Worm (Caenorhabditis elegans) whole organism, L3 larva: ENCODE data around the gene C36A4.10.

ENCODE experiments used
- R02D3.7 ChIP-seq: fragments of 150-350 bp; optimal IDR thresholded peaks from 2 replicates; lab custom pipeline; 2014; ENCODE audit warnings: missing biosample characterization, missing genetic modification characterization
- ZK546.5 ChIP-seq: sonication (generic microtip); optimal IDR thresholded peaks from 2 replicates; lab custom pipeline; 2017; ENCODE audit warnings: missing biosample characterization, missing genetic modification characterization
- ama-1 ChIP-seq: fragments of 150-350 bp; optimal IDR thresholded peaks from 2 replicates; lab custom pipeline; 2018
- ceh-16 ChIP-seq: sonication (generic microtip); optimal IDR thresholded peaks from 2 replicates; lab custom pipeline; 2017; ENCODE audit warnings: missing biosample characterization, missing genetic modification characterization
- ceh-28 ChIP-seq: fragments of 150-350 bp; optimal IDR thresholded peaks from 2 replicates; lab custom pipeline; 2014; ENCODE audit warnings: missing biosample characterization, missing genetic modification reagents, missing genetic modification characterization
- ceh-82 ChIP-seq: fragments of 150-350 bp; optimal IDR thresholded peaks from 2 replicates; lab custom pipeline; 2014; ENCODE audit warnings: missing biosample characterization, missing genetic modification characterization
- ceh-9 ChIP-seq: sonication (generic microtip); optimal IDR thresholded peaks from 2 replicates; lab custom pipeline; 2018; ENCODE audit warnings: missing biosample characterization, missing genetic modification characterization
- daf-12 ChIP-seq: fragments of 150-350 bp; optimal IDR thresholded peaks from 2 replicates; lab custom pipeline; 2014; ENCODE audit warnings: missing biosample characterization, missing genetic modification reagents, missing genetic modification characterization
- egl-5 ChIP-seq: fragments of 150-350 bp; optimal IDR thresholded peaks from 2 replicates; lab custom pipeline; 2017; ENCODE audit warnings: missing biosample characterization, missing genetic modification reagents, missing genetic modification characterization, inconsistent platforms
- elt-1 ChIP-seq: fragments of 150-350 bp; optimal IDR thresholded peaks from 2 replicates; lab custom pipeline; 2014; ENCODE audit warnings: missing biosample characterization, missing genetic modification characterization
- elt-2 ChIP-seq: sonication (generic microtip); optimal IDR thresholded peaks from 2 replicates; lab custom pipeline; 2016; ENCODE audit warnings: missing genetic modification reagents, mild to moderate bottlenecking, missing genetic modification characterization, missing compliant biosample characterization
- elt-3 ChIP-seq, 3 experiments: fragments of 150-350 bp in 1 of 3; sonication (generic microtip) in 2 of 3; optimal IDR thresholded peaks; 2 replicates in 2 of 3; 4 replicates in 1 of 3; lab custom pipeline; 2014 to 2017; ENCODE audit warnings: missing biosample characterization in 3 of 3, missing genetic modification characterization in 3 of 3
- fkh-10 ChIP-seq: sonication (generic microtip); optimal IDR thresholded peaks from 2 replicates; lab custom pipeline; 2017; ENCODE audit warnings: missing biosample characterization, missing genetic modification reagents, missing genetic modification characterization
- fkh-2 ChIP-seq: fragments of 150-350 bp; optimal IDR thresholded peaks from 2 replicates; lab custom pipeline; 2014; ENCODE audit warnings: missing biosample characterization, missing genetic modification reagents, missing genetic modification characterization
- fos-1 ChIP-seq: fragments of 150-350 bp; optimal IDR thresholded peaks from 2 replicates; lab custom pipeline; 2014; ENCODE audit warnings: missing biosample characterization, missing genetic modification characterization
- jun-1 ChIP-seq: fragments of 150-350 bp; optimal IDR thresholded peaks from 2 replicates; lab custom pipeline; 2014; ENCODE audit warnings: missing biosample characterization, missing genetic modification reagents, missing genetic modification characterization
- lin-15B ChIP-seq: fragments of 150-350 bp; optimal IDR thresholded peaks from 2 replicates; lab custom pipeline; 2014; ENCODE audit warnings: missing biosample characterization, missing genetic modification characterization
- lin-39 ChIP-seq: fragments of 150-350 bp; optimal IDR thresholded peaks from 2 replicates; lab custom pipeline; 2018; ENCODE audit warnings: missing biosample characterization, missing genetic modification reagents, missing genetic modification characterization
- lsy-12 ChIP-seq: sonication (generic microtip); optimal IDR thresholded peaks from 2 replicates; lab custom pipeline; 2016; ENCODE audit warnings: mild to moderate bottlenecking, missing genetic modification characterization, missing compliant biosample characterization
- mdl-1 ChIP-seq: fragments of 150-350 bp; optimal IDR thresholded peaks from 2 replicates; lab custom pipeline; 2014; ENCODE audit warnings: missing biosample characterization, missing genetic modification characterization
- mml-1 ChIP-seq: fragments of 150-350 bp; sonication (generic microtip); optimal IDR thresholded peaks from 3 replicates; lab custom pipeline; 2014; ENCODE audit warnings: missing biosample characterization, missing genetic modification characterization
- nfya-1 ChIP-seq: sonication (generic microtip); optimal IDR thresholded peaks from 2 replicates; lab custom pipeline; 2017; ENCODE audit warnings: missing genetic modification characterization, mild to moderate bottlenecking, missing compliant biosample characterization, antibody characterized with exemption, moderate library complexity; ENCODE audit not compliant: insufficient read depth
- nhr-11 ChIP-seq: fragments of 150-350 bp; optimal IDR thresholded peaks from 2 replicates; lab custom pipeline; 2014; ENCODE audit warnings: missing biosample characterization, missing genetic modification characterization
- nhr-12 ChIP-seq: fragments of 150-350 bp; optimal IDR thresholded peaks from 2 replicates; lab custom pipeline; 2014; ENCODE audit warnings: missing biosample characterization, missing genetic modification characterization
- nhr-23 ChIP-seq: fragments of 150-350 bp; optimal IDR thresholded peaks from 2 replicates; lab custom pipeline; 2014; ENCODE audit warnings: missing biosample characterization, missing genetic modification reagents, missing genetic modification characterization
- nhr-237 ChIP-seq: fragments of 150-350 bp; optimal IDR thresholded peaks from 2 replicates; lab custom pipeline; 2014; ENCODE audit warnings: missing biosample characterization, missing genetic modification characterization
- nhr-25 ChIP-seq: sonication (generic microtip); optimal IDR thresholded peaks from 2 replicates; lab custom pipeline; 2017; ENCODE audit warnings: missing biosample characterization, missing genetic modification characterization
- nhr-43 ChIP-seq: sonication (generic microtip); optimal IDR thresholded peaks from 2 replicates; lab custom pipeline; 2016; ENCODE audit warnings: mild to moderate bottlenecking, missing genetic modification characterization, missing compliant biosample characterization; ENCODE audit not compliant: poor library complexity, severe bottlenecking
- nhr-67 ChIP-seq: fragments of 150-350 bp; optimal IDR thresholded peaks from 2 replicates; lab custom pipeline; 2014; ENCODE audit warnings: missing biosample characterization, missing genetic modification characterization
- nhr-76 ChIP-seq: fragments of 150-350 bp; sonication (generic microtip); optimal IDR thresholded peaks from 5 replicates; lab custom pipeline; 2014; ENCODE audit warnings: missing biosample characterization, missing genetic modification characterization
- nhr-77 ChIP-seq: fragments of 150-350 bp; optimal IDR thresholded peaks from 2 replicates; lab custom pipeline; 2014; ENCODE audit warnings: missing biosample characterization, missing genetic modification characterization
- pha-4 ChIP-seq: fragments of 150-350 bp; optimal IDR thresholded peaks from 2 replicates; lab custom pipeline; 2014; ENCODE audit warnings: missing biosample characterization, missing genetic modification reagents, missing genetic modification characterization
- pqm-1 ChIP-seq: fragments of 150-350 bp; optimal IDR thresholded peaks from 2 replicates; lab custom pipeline; 2017; ENCODE audit warnings: missing biosample characterization, missing genetic modification characterization, inconsistent platforms
- sea-2 ChIP-seq: fragments of 150-350 bp; sonication (generic microtip); optimal IDR thresholded peaks from 4 replicates; lab custom pipeline; 2014; ENCODE audit warnings: missing biosample characterization, missing genetic modification reagents, missing genetic modification characterization
- skn-1 ChIP-seq: fragments of 150-350 bp; optimal IDR thresholded peaks from 2 replicates; lab custom pipeline; 2014; ENCODE audit warnings: missing biosample characterization, missing genetic modification characterization
- tbx-2 ChIP-seq: sonication (generic microtip); optimal IDR thresholded peaks from 2 replicates; lab custom pipeline; 2016; ENCODE audit warnings: mild to moderate bottlenecking, missing genetic modification characterization, missing compliant biosample characterization
- unc-39 ChIP-seq: sonication (generic microtip); optimal IDR thresholded peaks from 4 replicates; lab custom pipeline; 2017; ENCODE audit warnings: missing biosample characterization, missing genetic modification characterization
- ztf-11 ChIP-seq: fragments of 150-350 bp; optimal IDR thresholded peaks from 2 replicates; lab custom pipeline; 2014; ENCODE audit warnings: missing biosample characterization, missing genetic modification characterization
- ztf-4 ChIP-seq: fragments of 150-350 bp; optimal IDR thresholded peaks from 2 replicates; lab custom pipeline; 2014; ENCODE audit warnings: missing biosample characterization, missing genetic modification characterization

Gene C36A4.10

ce11 chrIII:3797180-3798026 is 33.9 kb downstream of the C36A4.10 start:
- peak; percentile 96 for TF ChIP-seq elt-1 (tag; lab: Kevin White, UChicago)
- TF ChIP-seq daf-12: no peak
- peak; percentile 37 for TF ChIP-seq nfya-1 (tag; lab: Kevin White, UChicago)
- peak; percentile 55 for TF ChIP-seq lin-39 (tag; lab: Kevin White, UChicago)
- no peak for TF ChIP-seq ceh-82
- TF ChIP-seq lsy-12: no peak
- TF ChIP-seq pha-4 (tag; lab: Kevin White, UChicago): peak; percentile 93
- TF ChIP-seq ceh-28 (tag; lab: Kevin White, UChicago): peak; percentile 45
- TF ChIP-seq pqm-1 (tag; lab: Kevin White, UChicago): peak; percentile 56
- TF ChIP-seq sea-2 (GFP tag; lab: Kevin White, UChicago): no peak
- TF ChIP-seq nhr-23: peak; percentile 87
- no peak for TF ChIP-seq jun-1 (tag; lab: Kevin White, UChicago)
- no peak for TF ChIP-seq fkh-10
- TF ChIP-seq egl-5 (tag; lab: Kevin White, UChicago): peak; percentile 30
- peak; percentile 87 for TF ChIP-seq nhr-25 (tag; lab: Kevin White, UChicago)
- TF ChIP-seq fos-1 (tag; lab: Kevin White, UChicago): no peak
- TF ChIP-seq nhr-12 (tag; lab: Kevin White, UChicago): no peak
- no peak for TF ChIP-seq nhr-76
- TF ChIP-seq unc-39: no peak
- TF ChIP-seq tbx-2 (tag; lab: Kevin White, UChicago): no peak
- TF ChIP-seq elt-3 (tag; optimal IDR thresholded peaks at IDR 0.05; lab: Kevin White, UChicago): no peak
- peak; percentile 37 for TF ChIP-seq elt-2
- no peak for TF ChIP-seq nhr-11 (tag; lab: Kevin White, UChicago)
- TF ChIP-seq ama-1 (lab: Kevin White, UChicago): peak; percentile 85
- peak; percentile 31 for TF ChIP-seq nhr-43 (tag; lab: Kevin White, UChicago)

- peak; percentile 67 for TF ChIP-seq ama-1 (lab: Kevin White, UChicago)
- no peak for TF ChIP-seq ztf-4 (tag; lab: Kevin White, UChicago)
- TF ChIP-seq R02D3.7 (tag; lab: Kevin White, UChicago): no peak
Observed at ce11 chrIII:3795933-3796332, 35.3 kb downstream of the C36A4.10 start.

DNA sequence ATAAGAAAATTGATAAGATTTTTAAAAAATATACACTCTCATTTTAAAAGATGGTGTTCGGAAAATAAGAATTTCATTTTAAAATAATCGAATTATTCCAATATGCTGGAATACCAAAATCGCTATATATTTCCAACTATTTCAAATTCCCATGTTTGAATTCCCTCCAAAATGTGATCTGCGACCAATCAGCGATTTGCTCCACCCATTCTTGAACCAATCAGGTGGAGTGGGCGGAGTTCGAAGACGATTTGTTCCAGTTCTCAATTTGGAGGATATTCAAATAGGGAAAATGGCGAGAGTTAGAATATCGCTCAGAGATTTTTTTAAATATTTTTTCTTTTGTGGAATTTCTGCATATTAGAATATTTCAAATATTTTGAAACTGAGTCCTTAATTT is 40.4 kb downstream of the C36A4.10 start:
- peak; percentile 1 for TF ChIP-seq elt-2
- TF ChIP-seq nhr-12 (tag; lab: Kevin White, UChicago): no peak
- TF ChIP-seq elt-3 (tag; optimal IDR thresholded peaks at IDR 0.05; lab: Kevin White, UChicago): no peak
- peak; percentile 99 for TF ChIP-seq nfya-1 (tag; lab: Kevin White, UChicago)
- TF ChIP-seq unc-39: no peak
- peak; percentile 3 for TF ChIP-seq lin-15B

DNA sequence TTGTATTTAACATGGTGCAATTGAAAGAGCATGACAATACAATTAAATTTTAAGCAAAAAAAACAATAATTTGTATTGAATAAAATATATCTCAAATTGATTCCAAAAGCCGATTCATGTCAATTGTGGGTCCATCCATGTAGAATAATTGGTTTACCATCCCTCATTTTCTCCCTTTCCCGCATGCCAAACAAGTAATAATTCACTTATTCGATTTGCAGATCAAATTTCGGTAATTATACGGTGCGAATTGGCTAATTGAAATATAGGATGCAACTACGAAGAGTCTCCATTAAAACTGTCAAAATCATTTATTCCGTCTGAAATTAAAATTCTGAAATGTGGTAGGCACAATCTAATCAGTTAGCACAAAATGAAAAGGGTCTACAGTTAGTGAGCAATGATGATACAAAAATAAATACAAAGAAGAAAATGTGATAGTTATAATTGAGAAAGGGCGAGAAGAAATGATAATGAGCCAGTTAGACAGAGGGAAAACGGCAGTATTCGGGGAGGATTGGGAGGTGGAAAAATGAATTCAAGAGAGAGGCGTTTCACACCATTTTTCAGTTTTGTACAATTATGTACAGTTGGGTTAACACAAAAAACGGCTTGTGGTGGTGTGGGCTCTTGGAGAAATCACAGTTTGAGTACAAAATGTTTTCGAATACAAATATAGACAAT is 41.5 kb downstream of the C36A4.10 start:
- TF ChIP-seq nhr-12 (tag; lab: Kevin White, UChicago): no peak
- TF ChIP-seq nhr-25 (tag; lab: Kevin White, UChicago): peak; percentile 33
- TF ChIP-seq ztf-4 (tag; lab: Kevin White, UChicago): peak; percentile 39
- peak; percentile 8 for TF ChIP-seq ama-1 (lab: Kevin White, UChicago)
- no peak for TF ChIP-seq mml-1 (tag; lab: Kevin White, UChicago)
- TF ChIP-seq ceh-28 (tag; lab: Kevin White, UChicago): no peak

DNA sequence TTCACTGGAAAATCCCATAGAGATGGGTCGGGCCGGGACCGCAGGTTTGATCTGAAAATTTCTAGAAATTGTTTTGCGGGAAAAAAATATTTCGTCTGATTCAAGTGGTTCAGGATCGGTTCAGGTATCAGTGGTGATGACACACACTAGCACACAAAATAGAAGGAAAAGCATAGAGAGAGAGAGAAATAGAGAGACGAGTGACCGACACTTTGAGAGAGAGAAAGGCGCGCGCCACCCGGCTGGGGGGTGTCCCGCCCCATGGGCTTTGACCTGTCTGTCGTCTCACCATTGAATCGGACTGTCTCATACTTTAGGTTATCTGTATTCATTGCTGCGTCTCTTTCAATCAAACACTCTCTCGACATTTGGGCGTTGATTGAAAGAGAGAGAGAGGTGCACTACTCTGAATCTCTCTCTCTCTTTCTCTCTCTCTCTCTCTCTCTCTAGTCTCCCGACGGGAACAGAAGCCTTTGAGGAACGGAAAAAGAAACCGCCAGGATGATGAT is 44.8 kb downstream of the C36A4.10 start, which contains the start of gene acy-3:
acy-3 (minus strand) TSS at position 51 of the 509 bp plus-strand sequence.
- TF ChIP-seq egl-5 (tag; lab: Kevin White, UChicago) (no peak), nhr-237 (tag; lab: Kevin White, UChicago) (no peak), nhr-76 (no peak), jun-1 (tag; lab: Kevin White, UChicago) (no peak), R02D3.7 (tag; lab: Kevin White, UChicago) (no peak), ztf-4 (tag; lab: Kevin White, UChicago) (no peak), elt-2 (peak; percentile 52), ceh-16 (tag; lab: Kevin White, UChicago) (no peak), ZK546.5 (no peak), skn-1 (tag; lab: Kevin White, UChicago) (no peak), nhr-67 (tag; lab: Kevin White, UChicago) (no peak), nhr-77 (tag; lab: Kevin White, UChicago) (no peak), fkh-2 (tag; lab: Kevin White, UChicago) (no peak), elt-1 (tag; lab: Kevin White, UChicago) (no peak), elt-3 (tag; optimal IDR thresholded peaks at IDR 0.05; lab: Kevin White, UChicago) (no peak), lsy-12 (peak; percentile 22), nhr-12 (tag; lab: Kevin White, UChicago) (no peak), ceh-9 (tag; lab: Kevin White, UChicago) (no peak), pha-4 (tag; lab: Kevin White, UChicago) (peak; percentile 72), ztf-11 (tag; lab: Kevin White, UChicago) (no peak), lin-39 (tag; lab: Kevin White, UChicago) (no peak), nhr-43 (tag; lab: Kevin White, UChicago) (peak; percentile 66), fos-1 (tag; lab: Kevin White, UChicago) (no peak), ceh-82 (no peak), sea-2 (GFP tag; lab: Kevin White, UChicago) (no peak), mdl-1 (no peak)
